Worm (Caenorhabditis elegans) whole organism, L3 larva: ENCODE data around the gene srh-276.

ENCODE experiments used
- aly-2 ChIP-seq: fragments of 150-350 bp; optimal IDR thresholded peaks from 2 replicates; lab custom pipeline; 2014; ENCODE audit warnings: missing biosample characterization, missing genetic modification characterization
- ceh-82 ChIP-seq: fragments of 150-350 bp; optimal IDR thresholded peaks from 2 replicates; lab custom pipeline; 2014; ENCODE audit warnings: missing biosample characterization, missing genetic modification characterization
- egl-27 ChIP-seq: sonication (generic microtip); optimal IDR thresholded peaks from 4 replicates; lab custom pipeline; 2017; ENCODE audit warnings: missing biosample characterization, missing genetic modification reagents, missing genetic modification characterization
- elt-1 ChIP-seq: fragments of 150-350 bp; optimal IDR thresholded peaks from 2 replicates; lab custom pipeline; 2014; ENCODE audit warnings: missing biosample characterization, missing genetic modification characterization
- fos-1 ChIP-seq: fragments of 150-350 bp; optimal IDR thresholded peaks from 2 replicates; lab custom pipeline; 2014; ENCODE audit warnings: missing biosample characterization, missing genetic modification characterization
- jun-1 ChIP-seq: fragments of 150-350 bp; optimal IDR thresholded peaks from 2 replicates; lab custom pipeline; 2014; ENCODE audit warnings: missing biosample characterization, missing genetic modification reagents, missing genetic modification characterization
- lin-39 ChIP-seq: fragments of 150-350 bp; optimal IDR thresholded peaks from 2 replicates; lab custom pipeline; 2018; ENCODE audit warnings: missing biosample characterization, missing genetic modification reagents, missing genetic modification characterization
- nhr-11 ChIP-seq: fragments of 150-350 bp; optimal IDR thresholded peaks from 2 replicates; lab custom pipeline; 2014; ENCODE audit warnings: missing biosample characterization, missing genetic modification characterization
- nhr-28 ChIP-seq: fragments of 150-350 bp; optimal IDR thresholded peaks from 2 replicates; lab custom pipeline; 2014; ENCODE audit warnings: missing biosample characterization, missing genetic modification characterization
- pha-4 ChIP-seq: fragments of 150-350 bp; optimal IDR thresholded peaks from 2 replicates; lab custom pipeline; 2014; ENCODE audit warnings: missing biosample characterization, missing genetic modification reagents, missing genetic modification characterization
- pqm-1 ChIP-seq: fragments of 150-350 bp; optimal IDR thresholded peaks from 2 replicates; lab custom pipeline; 2017; ENCODE audit warnings: missing biosample characterization, missing genetic modification characterization, inconsistent platforms
- ztf-11 ChIP-seq: fragments of 150-350 bp; optimal IDR thresholded peaks from 2 replicates; lab custom pipeline; 2014; ENCODE audit warnings: missing biosample characterization, missing genetic modification characterization

ce11 chrV:15551642-15552041 is 22.5 kb downstream of the srh-276 start:
- TF ChIP-seq egl-27 (tag; lab: Kevin White, UChicago) (no peak), ztf-11 (tag; lab: Kevin White, UChicago) (no peak), pha-4 (tag; lab: Kevin White, UChicago) (peak; percentile 44), nhr-28 (tag; lab: Kevin White, UChicago) (no peak), elt-1 (tag; lab: Kevin White, UChicago) (no peak), fos-1 (tag; lab: Kevin White, UChicago) (no peak), aly-2 (tag; lab: Kevin White, UChicago) (no peak), ceh-82 (no peak), jun-1 (tag; lab: Kevin White, UChicago) (no peak), lin-39 (tag; lab: Kevin White, UChicago) (peak; percentile 25), pqm-1 (tag; lab: Kevin White, UChicago) (peak; percentile 10), nhr-11 (tag; lab: Kevin White, UChicago) (no peak)
